Fruit fly (Drosophila melanogaster) whole organism, embryonic: ENCODE data around the gene AGO2.

Source experiments
- ATbp ChIP-seq: fragments of 200-800 bp; sonication (Bioruptor generic); optimal IDR thresholded peaks from 2 replicates; lab custom pipeline; 2017; ENCODE audit warnings: missing biosample characterization, mild to moderate bottlenecking, missing genetic modification characterization, missing genetic modification reagents
- Ada2b ChIP-seq: fragments of 200-800 bp; sonication (Bioruptor generic); IDR thresholded peaks from 2 replicates; pipeline ENCODE4 v1.3.6; 2022; ENCODE audit warnings: missing biosample characterization, missing genetic modification characterization
- Antp ChIP-seq: fragments of 200-800 bp; sonication (Bioruptor generic); optimal IDR thresholded peaks from 3 replicates; lab custom pipeline; 2016; ENCODE audit warnings: missing biosample characterization, missing genetic modification characterization
- CG10147 ChIP-seq: fragments of 200-800 bp; sonication (Bioruptor generic); optimal IDR thresholded peaks from 2 replicates; lab custom pipeline; 2019; ENCODE audit warnings: missing biosample characterization, mild to moderate bottlenecking, missing genetic modification characterization, moderate library complexity
- CG10209 ChIP-seq: fragments of 200-800 bp; sonication (Bioruptor generic); optimal IDR thresholded peaks from 3 replicates; lab custom pipeline; 2017; ENCODE audit warnings: missing biosample characterization, mild to moderate bottlenecking, missing genetic modification characterization, missing genetic modification reagents
- CG10366 ChIP-seq: fragments of 200-800 bp; sonication (Bioruptor generic); IDR thresholded peaks from 2 replicates; pipeline ENCODE4 v1.3.6; 2022; ENCODE audit warnings: missing biosample characterization, missing genetic modification characterization
- CG10959 ChIP-seq: fragments of 200-800 bp; sonication (Bioruptor generic); IDR thresholded peaks from 2 replicates; pipeline ENCODE4 v1.3.6; 2022; ENCODE audit warnings: missing biosample characterization, missing genetic modification characterization
- CG11504 ChIP-seq: fragments of 200-800 bp; sonication (Bioruptor generic); optimal IDR thresholded peaks from 3 replicates; lab custom pipeline; 2019; ENCODE audit warnings: missing biosample characterization, mild to moderate bottlenecking, missing genetic modification characterization, moderate library complexity
- CG12155 ChIP-seq: fragments of 200-800 bp; sonication (Bioruptor generic); optimal IDR thresholded peaks from 3 replicates; lab custom pipeline; 2016; ENCODE audit warnings: missing biosample characterization, missing genetic modification characterization
- CG13424 ChIP-seq: fragments of 200-800 bp; sonication (Bioruptor generic); optimal IDR thresholded peaks from 2 replicates; lab custom pipeline; 2019; ENCODE audit warnings: missing biosample characterization, mild to moderate bottlenecking, missing genetic modification characterization, moderate library complexity
- CG14014 ChIP-seq: fragments of 200-800 bp; sonication (Bioruptor generic); IDR thresholded peaks from 2 replicates; pipeline ENCODE4 v1.3.6; 2022; ENCODE audit warnings: missing biosample characterization, missing genetic modification characterization
- CG16779 ChIP-seq: fragments of 200-800 bp; sonication (Bioruptor generic); IDR thresholded peaks from 2 replicates; pipeline ENCODE4 v1.3.6; 2022; ENCODE audit warnings: missing biosample characterization, missing genetic modification characterization
- CG17328 ChIP-seq: fragments of 200-800 bp; sonication (Bioruptor generic); IDR thresholded peaks from 2 replicates; pipeline ENCODE4 v1.3.6; 2022; ENCODE audit warnings: missing biosample characterization, missing genetic modification characterization
- CG2116 ChIP-seq: fragments of 200-800 bp; sonication (Bioruptor generic); optimal IDR thresholded peaks from 3 replicates; lab custom pipeline; 2018; ENCODE audit warnings: missing biosample characterization, mild to moderate bottlenecking, missing genetic modification characterization
- CG2199 ChIP-seq: fragments of 200-800 bp; sonication (Bioruptor generic); IDR thresholded peaks from 3 replicates; pipeline ENCODE4 v1.3.6; 2022; ENCODE audit warnings: missing biosample characterization, missing genetic modification characterization
- CG31224 ChIP-seq: fragments of 200-800 bp; sonication (Bioruptor generic); IDR thresholded peaks from 2 replicates; pipeline ENCODE4 v1.3.6; 2022; ENCODE audit warnings: missing biosample characterization, missing genetic modification characterization
- CG3281 ChIP-seq: fragments of 200-800 bp; sonication (Bioruptor generic); optimal IDR thresholded peaks from 3 replicates; lab custom pipeline; 2017; ENCODE audit warnings: missing biosample characterization, mild to moderate bottlenecking, missing genetic modification characterization
- CG34224 ChIP-seq: fragments of 200-800 bp; sonication (Bioruptor generic); IDR thresholded peaks from 3 replicates; pipeline ENCODE4 v1.3.6; 2022; ENCODE audit warnings: missing biosample characterization, missing genetic modification characterization; ENCODE audit not compliant: partially characterized antibody
- CG4328 ChIP-seq: fragments of 200-800 bp; sonication (Bioruptor generic); optimal IDR thresholded peaks from 3 replicates; lab custom pipeline; 2017; ENCODE audit warnings: missing biosample characterization, missing genetic modification reagents, missing genetic modification characterization
- CG6854 ChIP-seq: fragments of 200-800 bp; sonication (Bioruptor generic); optimal IDR thresholded peaks from 3 replicates; lab custom pipeline; 2017; ENCODE audit warnings: missing biosample characterization, mild to moderate bottlenecking, missing genetic modification characterization
- CG7357 ChIP-seq: fragments of 200-800 bp; sonication (Bioruptor generic); IDR thresholded peaks from 3 replicates; pipeline ENCODE4 v1.3.6; 2022; ENCODE audit warnings: missing biosample characterization, missing genetic modification characterization
- CG8281 ChIP-seq: fragments of 200-800 bp; sonication (Bioruptor generic); optimal IDR thresholded peaks from 2 replicates; lab custom pipeline; 2018; ENCODE audit warnings: missing biosample characterization, mild to moderate bottlenecking, missing genetic modification characterization, moderate library complexity
- CG8290 ChIP-seq, 3 experiments: fragments of 200-800 bp; sonication (Bioruptor generic); optimal IDR thresholded peaks; 2 replicates each; lab custom pipeline; 2016 to 2019; ENCODE audit warnings: missing biosample characterization in 3 of 3, missing genetic modification characterization in 3 of 3, mild to moderate bottlenecking in 2 of 3, moderate library complexity in 1 of 3
- CG9727 ChIP-seq: fragments of 200-800 bp; sonication (Bioruptor generic); optimal IDR thresholded peaks from 3 replicates; lab custom pipeline; 2017; ENCODE audit warnings: missing biosample characterization, mild to moderate bottlenecking, missing genetic modification characterization
- CkIIα-i1 ChIP-seq: fragments of 200-800 bp; sonication (Bioruptor generic); IDR thresholded peaks from 2 replicates; pipeline ENCODE4 v1.3.6; 2022; ENCODE audit warnings: missing biosample characterization, missing genetic modification characterization
- CoRest ChIP-seq: fragments of 200-800 bp; sonication (Bioruptor generic); optimal IDR thresholded peaks from 3 replicates; lab custom pipeline; 2018; ENCODE audit warnings: missing biosample characterization, mild to moderate bottlenecking, missing genetic modification characterization, moderate library complexity
- H15 ChIP-seq: fragments of 200-800 bp; sonication (Bioruptor generic); IDR thresholded peaks from 3 replicates; pipeline ENCODE4 v1.3.6; 2022; ENCODE audit warnings: missing biosample characterization, missing genetic modification characterization
- HLH54F ChIP-seq: fragments of 200-800 bp; sonication (Bioruptor generic); optimal IDR thresholded peaks from 3 replicates; lab custom pipeline; 2016; ENCODE audit warnings: missing biosample characterization, missing genetic modification characterization
- HmgZ ChIP-seq: fragments of 200-800 bp; sonication (Bioruptor generic); optimal IDR thresholded peaks from 2 replicates; lab custom pipeline; 2018; ENCODE audit warnings: missing biosample characterization, mild to moderate bottlenecking, missing genetic modification characterization
- Med ChIP-seq: fragments of 200-800 bp; sonication (Bioruptor generic); peaks from one replicate; lab custom pipeline; 2016; ENCODE audit warnings: missing biosample characterization, missing genetic modification characterization, mild to moderate bottlenecking, inconsistent platforms, moderate library complexity
- Nf-YA ChIP-seq: fragments of 200-800 bp; sonication (Bioruptor generic); IDR thresholded peaks from 2 replicates; pipeline ENCODE4 v1.3.6; 2022; ENCODE audit warnings: missing biosample characterization, missing genetic modification characterization
- NfI ChIP-seq: fragments of 200-800 bp; sonication (Bioruptor generic); optimal IDR thresholded peaks from 3 replicates; lab custom pipeline; 2018; ENCODE audit warnings: missing biosample characterization, mild to moderate bottlenecking, missing genetic modification characterization, moderate library complexity
- Sox100B ChIP-seq: fragments of 200-800 bp; sonication (Bioruptor generic); optimal IDR thresholded peaks from 3 replicates; lab custom pipeline; 2018; ENCODE audit warnings: missing biosample characterization, mild to moderate bottlenecking, missing genetic modification characterization
- TFAM ChIP-seq: fragments of 200-800 bp; sonication (Bioruptor generic); optimal IDR thresholded peaks from 2 replicates; lab custom pipeline; 2017; ENCODE audit warnings: missing biosample characterization, missing genetic modification characterization, inconsistent platforms
- Xrp1 ChIP-seq: fragments of 200-800 bp; sonication (Bioruptor generic); IDR thresholded peaks from 2 replicates; pipeline ENCODE4 v1.3.6; 2022; ENCODE audit warnings: missing biosample characterization, missing genetic modification characterization
- bcd ChIP-seq: fragments of 200-800 bp; sonication (Bioruptor generic); optimal IDR thresholded peaks from 2 replicates; lab custom pipeline; 2017; ENCODE audit warnings: missing biosample characterization, mild to moderate bottlenecking, missing genetic modification characterization
- cad ChIP-seq: fragments of >200 bp; optimal IDR thresholded peaks from 2 replicates; lab custom pipeline; 2017; ENCODE audit warnings: missing biosample characterization, missing genetic modification characterization
- cwo ChIP-seq: fragments of 200-800 bp; sonication (Bioruptor generic); optimal IDR thresholded peaks from 3 replicates; lab custom pipeline; 2017; ENCODE audit warnings: missing biosample characterization, missing genetic modification characterization, mild to moderate bottlenecking, moderate library complexity, missing genetic modification reagents
- disco-r ChIP-seq: fragments of 200-800 bp; sonication (Bioruptor generic); optimal IDR thresholded peaks from 2 replicates; lab custom pipeline; 2016; ENCODE audit warnings: missing biosample characterization, missing genetic modification characterization
- fd96Cb ChIP-seq: fragments of 200-800 bp; sonication (Bioruptor generic); optimal IDR thresholded peaks from 2 replicates; lab custom pipeline; 2018; ENCODE audit warnings: missing biosample characterization, mild to moderate bottlenecking, missing genetic modification characterization, moderate library complexity
- ftz-f1 ChIP-seq: fragments of 200-800 bp; sonication (Bioruptor generic); optimal IDR thresholded peaks from 2 replicates; lab custom pipeline; 2016; ENCODE audit warnings: missing biosample characterization, missing genetic modification characterization
- ham ChIP-seq: fragments of 200-800 bp; sonication (Bioruptor generic); IDR thresholded peaks from 2 replicates; pipeline ENCODE4 v1.3.6; 2022; ENCODE audit warnings: missing biosample characterization, missing genetic modification characterization
- hb ChIP-seq: fragments of 200-800 bp; sonication (Bioruptor generic); IDR thresholded peaks from 3 replicates; pipeline ENCODE4 v1.3.6; 2022; ENCODE audit warnings: missing biosample characterization, missing genetic modification characterization; ENCODE audit not compliant: partially characterized antibody
- lilli ChIP-seq: fragments of 200-800 bp; sonication (Bioruptor generic); optimal IDR thresholded peaks from 3 replicates; lab custom pipeline; 2016; ENCODE audit warnings: missing biosample characterization, missing genetic modification characterization
- mam ChIP-seq: fragments of 200-800 bp; sonication (Bioruptor generic); optimal IDR thresholded peaks from 3 replicates; lab custom pipeline; 2016; ENCODE audit warnings: missing biosample characterization, missing genetic modification characterization
- run ChIP-seq: fragments of 200-800 bp; sonication (Bioruptor generic); optimal IDR thresholded peaks from 3 replicates; lab custom pipeline; 2018; ENCODE audit warnings: missing biosample characterization, mild to moderate bottlenecking, missing genetic modification characterization
- scrt ChIP-seq: fragments of 200-800 bp; sonication (Bioruptor generic); optimal IDR thresholded peaks from 2 replicates; lab custom pipeline; 2018; ENCODE audit warnings: missing biosample characterization, mild to moderate bottlenecking, missing genetic modification characterization, moderate library complexity
- unpg ChIP-seq: fragments of 200-800 bp; sonication (Bioruptor generic); optimal IDR thresholded peaks from 3 replicates; lab custom pipeline; 2018; ENCODE audit warnings: missing biosample characterization, mild to moderate bottlenecking, missing genetic modification characterization, moderate library complexity
- z ChIP-seq: fragments of 200-800 bp; sonication (Bioruptor generic); IDR thresholded peaks from 3 replicates; pipeline ENCODE4 v1.3.6; 2022; ENCODE audit warnings: missing biosample characterization, missing genetic modification characterization

AGO2 gene

dm6 chr3L:15590803-15591597 lies 37.1 kb downstream of the AGO2 start (continued):
- TF ChIP-seq cad (GFP tag; lab: Kevin White, UChicago) (no peak), Ada2b (GFP tag; lab: Robert Waterston, UW) (peak; percentile 24; the same call in 1 of the 2 replicates), CG6854 (GFP tag; lab: Kevin White, UChicago) (no peak), Med (GFP tag; lab: Kevin White, UChicago) (no peak), H15 (GFP tag; lab: Robert Waterston, UW) (no peak), CG2116 (GFP tag; lab: Kevin White, UChicago) (no peak), CG9727 (GFP tag; lab: Kevin White, UChicago) (no peak), CG13424 (tag; lab: Kevin White, UChicago) (peak; percentile 18), CG17328 (GFP tag; lab: Robert Waterston, UW) (0 out of 2 replicates have a peak, but pooled peaks have one; percentile 15), HmgZ (tag; lab: Kevin White, UChicago) (peak; percentile 34), CG10209 (GFP tag; lab: Kevin White, UChicago) (no peak), ATbp (GFP tag; lab: Kevin White, UChicago) (peak; percentile 58), CG7357 (GFP tag; lab: Robert Waterston, UW) (no peak), Xrp1 (GFP tag; lab: Robert Waterston, UW) (peak; percentile 32; the same call in 1 of the 2 replicates), unpg (GFP tag; lab: Kevin White, UChicago) (peak; percentile 25), hb (GFP tag; lab: Robert Waterston, UW) (no peak), cwo (GFP tag; lab: Kevin White, UChicago) (no peak), HLH54F (GFP tag; lab: Kevin White, UChicago) (no peak), Nf-YA (no peak), fd96Cb (tag; lab: Kevin White, UChicago) (no peak), CG10147 (GFP tag; lab: Kevin White, UChicago) (peak; percentile 9), z (GFP tag; lab: Robert Waterston, UW) (0 out of 3 replicates have a peak, but pooled peaks have one; percentile 5), CG16779 (no peak), CG2199 (GFP tag; lab: Robert Waterston, UW) (peak; percentile 31; the same call in 1 of the 3 replicates), CG31224 (GFP tag; lab: Robert Waterston, UW) (peak; percentile 37), Sox100B (peak; percentile 30), NfI (GFP tag; lab: Kevin White, UChicago) (no peak), CG10366 (no peak), CG3281 (GFP tag; lab: Kevin White, UChicago) (peak; percentile 39), CoRest (tag; lab: Kevin White, UChicago) (peak; percentile 38), TFAM (no peak), CG34224 (GFP tag; lab: Robert Waterston, UW) (no peak), mam (no peak), ftz-f1 (no peak), ham (GFP tag; lab: Robert Waterston, UW) (no peak), CG10959 (no peak; the same call in 1 of the 2 replicates), Antp (no peak), CkIIα-i1 (no peak), scrt (GFP tag; lab: Kevin White, UChicago) (peak; percentile 26), run (no peak), disco-r (no peak), CG11504 (tag; lab: Kevin White, UChicago) (peak; percentile 31), CG12155 (GFP tag; lab: Kevin White, UChicago) (peak; percentile 4), CG8281 (tag; lab: Kevin White, UChicago) (no peak), CG14014 (GFP tag; lab: Robert Waterston, UW) (peak; percentile 54; the same call in 1 of the 2 replicates), lilli (GFP tag; lab: Kevin White, UChicago) (no peak), CG8290 (GFP tag; optimal IDR thresholded peaks at IDR 0.05; lab: Kevin White, UChicago) (no peak), CG8290 (tag; optimal IDR thresholded peaks at IDR 0.05; lab: Kevin White, UChicago) (peak in 1 of 2 experiments; percentile 71), bcd (no peak), CG4328 (GFP tag; lab: Kevin White, UChicago) (peak; percentile 34)
